Fruit fly (Drosophila melanogaster): ENCODE data around the gene Argk2.

DNA sequence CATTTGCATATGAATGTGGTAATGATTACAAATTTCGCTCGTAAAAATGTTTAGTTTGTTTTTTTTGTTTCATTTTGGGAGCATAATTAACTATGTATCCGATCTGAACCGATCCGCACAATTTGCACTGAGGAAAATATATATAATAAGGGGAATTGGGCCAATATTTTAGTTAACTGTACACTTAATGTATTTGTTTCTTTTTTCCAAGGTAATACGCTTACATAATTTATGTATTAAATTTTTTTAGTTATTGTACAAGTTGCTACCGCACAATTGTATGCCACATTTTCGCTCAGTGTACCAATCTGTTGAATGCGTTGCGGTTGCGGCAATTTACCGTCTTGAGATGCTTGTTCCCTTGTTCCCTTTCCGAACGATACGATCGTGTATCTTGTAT lies 21.6 kb upstream of the Argk2 start:
- no peak for TF ChIP-seq psq (optimal IDR thresholded peaks at IDR 0.05)
- no peak for TF ChIP-seq h (optimal IDR thresholded peaks at IDR 0.05)
- no peak for TF ChIP-seq insv (optimal IDR thresholded peaks at IDR 0.05)
- no peak for TF ChIP-seq Myc (optimal IDR thresholded peaks at IDR 0.05)

All from Kc167 (cell line).